Worm (Caenorhabditis elegans) whole organism, L4/young adult: ENCODE results near the gene srh-258.
"Not testable (repeated sequence)": the region's sequence is repeated elsewhere in the genome, so short reads cannot be mapped to it uniquely, and the experiment has no call there.

Experiments used
- W03F9.2 ChIP-seq: fragments of 150-350 bp; optimal IDR thresholded peaks from 2 replicates; lab custom pipeline; 2014; ENCODE audit warnings: missing biosample characterization, missing genetic modification characterization
- dao-5 ChIP-seq: sonication (generic microtip); optimal IDR thresholded peaks from 2 replicates; lab custom pipeline; 2016; ENCODE audit warnings: missing genotype, missing genetic modification characterization, moderate library complexity, missing compliant biosample characterization
- him-1 ChIP-seq: sonication (generic microtip); optimal IDR thresholded peaks from 2 replicates; lab custom pipeline; 2016; ENCODE audit warnings: missing genotype, missing genetic modification reagents, missing genetic modification characterization, missing compliant biosample characterization

The srh-258 gene

ce11 chrV:15404859-15405258, at the start of gene srh-258:
srh-258 (plus strand) TSS chrV:15405159.
- TF ChIP-seq dao-5 (no peak), W03F9.2 (tag; lab: Kevin White, UChicago) (no peak), him-1 (no peak)

- not testable (repeated sequence) for TF ChIP-seq W03F9.2 (tag; lab: Kevin White, UChicago); him-1; dao-5
These were observed 43.5 kb upstream of the srh-258 start, which contains the start of gene ech-1.1 for ce11 chrV:15361412-15361811. ech-1.1 (minus strand) TSS chrV:15361512.

- TF ChIP-seq dao-5 (no peak), him-1 (no peak), W03F9.2 (tag; lab: Kevin White, UChicago) (no peak)
These were observed 37.2 kb upstream of the srh-258 start for ce11 chrV:15367770-15368169.

- TF ChIP-seq W03F9.2 (tag; lab: Kevin White, UChicago) = no peak
- TF ChIP-seq him-1 = no peak
- TF ChIP-seq dao-5 = no peak
These were observed 35.3 kb upstream of the srh-258 start, which contains the start of gene nhr-269 for ce11 chrV:15369707-15370106. nhr-269 (minus strand) TSS chrV:15369807.

- TF ChIP-seq dao-5 (no peak), W03F9.2 (tag; lab: Kevin White, UChicago) (no peak), him-1 (no peak)
These were observed 28.7 kb upstream of the srh-258 start, which contains the start of gene srh-52 for ce11 chrV:15376223-15376622. srh-52 (minus strand) TSS chrV:15376323.

ce11 chrV:15377903-15378302, 27.1 kb upstream of the srh-258 start, which contains the start of gene srh-122:
srh-122 (minus strand) TSS chrV:15378003.
- no peak for TF ChIP-seq W03F9.2 (tag; lab: Kevin White, UChicago)
- TF ChIP-seq dao-5 = no peak

ce11 chrV:15379817-15380216, 25.1 kb upstream of the srh-258 start, which contains the start of gene srh-251:
srh-251 (minus strand) TSS chrV:15379917.
- no peak for TF ChIP-seq dao-5
- TF ChIP-seq him-1 = no peak
- TF ChIP-seq W03F9.2 (tag; lab: Kevin White, UChicago) = no peak

ce11 chrV:15380857-15381256, 24.1 kb upstream of the srh-258 start, which contains the start of gene dhs-23:
dhs-23 (plus strand) TSS chrV:15381219.
- no peak for TF ChIP-seq W03F9.2 (tag; lab: Kevin White, UChicago)
- TF ChIP-seq dao-5 = no peak

ce11 chrV:15383739-15384138, 21.2 kb upstream of the srh-258 start, which contains the start of gene str-88:
str-88 (minus strand) TSS chrV:15383839.
- TF ChIP-seq dao-5 (no peak), him-1 (no peak), W03F9.2 (tag; lab: Kevin White, UChicago) (no peak)

- TF ChIP-seq him-1 (no peak), W03F9.2 (tag; lab: Kevin White, UChicago) (no peak), dao-5 (no peak)
These were observed 20.2 kb upstream of the srh-258 start, which contains the start of gene str-102 for ce11 chrV:15384733-15385132. str-102 (plus strand) TSS chrV:15385033.

ce11 chrV:15388820-15389384, 16.1 kb upstream of the srh-258 start, which contains the start of gene srh-170:
srh-170 (minus strand) TSS chrV:15388870.
- TF ChIP-seq him-1 = no peak
- TF ChIP-seq dao-5 = no peak
- no peak for TF ChIP-seq W03F9.2 (tag; lab: Kevin White, UChicago)

- TF ChIP-seq him-1 = no peak
- no peak for TF ChIP-seq dao-5
- TF ChIP-seq W03F9.2 (tag; lab: Kevin White, UChicago) = no peak
These were observed 12.9 kb upstream of the srh-258 start for ce11 chrV:15392064-15392463.

ce11 chrV:15394906-15395305, 10.1 kb upstream of the srh-258 start, which contains the start of gene T06E6.1:
T06E6.1 (minus strand) TSS chrV:15394961.
- TF ChIP-seq W03F9.2 (tag; lab: Kevin White, UChicago) = no peak
- no peak for TF ChIP-seq dao-5
- TF ChIP-seq him-1 = no peak

ce11 chrV:15395347-15395746, 9.6 kb upstream of the srh-258 start, which contains the start of gene cyb-3:
cyb-3 (plus strand) TSS chrV:15395696.
- TF ChIP-seq him-1 (no peak), W03F9.2 (tag; lab: Kevin White, UChicago) (no peak), dao-5 (no peak)

- TF ChIP-seq him-1 (no peak), W03F9.2 (tag; lab: Kevin White, UChicago) (no peak), dao-5 (no peak)
These were observed 7.8 kb upstream of the srh-258 start for ce11 chrV:15397139-15397538.
